Fruit fly (Drosophila melanogaster): Measurements from ENCODE around the gene Dab.

Gene Dab

DNA sequence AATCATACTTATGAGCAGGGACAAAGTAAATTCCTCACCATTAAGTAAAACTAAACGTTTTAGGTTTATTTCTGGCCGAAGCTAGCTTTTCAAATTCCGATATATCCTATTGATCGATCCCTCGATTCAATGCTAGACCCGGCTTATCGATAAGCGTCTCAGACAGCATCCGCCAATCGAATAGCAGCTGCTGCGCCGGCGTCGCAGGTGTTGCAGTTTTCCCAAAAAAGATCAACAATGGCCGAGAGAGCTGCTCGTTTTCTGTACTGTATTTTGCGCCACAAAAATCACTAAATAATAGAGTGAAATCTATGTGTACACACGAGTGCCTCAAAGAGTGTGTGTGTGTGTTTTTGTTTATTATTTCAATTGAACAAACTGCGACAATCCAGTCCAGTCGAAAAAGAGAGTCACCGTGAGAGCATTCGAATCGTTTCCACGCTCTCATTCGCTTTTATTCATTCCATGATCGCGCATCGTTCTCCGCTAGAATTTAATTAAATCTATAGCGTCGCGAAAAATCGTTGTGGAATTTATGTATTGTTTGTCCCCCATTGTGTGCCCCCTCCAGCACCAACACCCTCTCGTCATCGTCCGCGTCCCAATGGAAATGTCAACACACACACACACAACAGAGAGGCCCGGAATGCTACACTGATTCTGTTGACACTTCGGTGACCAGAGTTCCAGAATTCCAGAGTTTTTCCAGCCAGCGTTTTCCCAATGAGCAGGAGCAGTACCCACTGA is 1.7 kb downstream of the Dab start (continued):
- no peak for TF ChIP-seq HLHmδ (GFP tag; optimal IDR thresholded peaks at IDR 0.05)
- TF ChIP-seq bab2 (GFP tag; optimal IDR thresholded peaks at IDR 0.05), result no peak
- peak; percentile 19 for TF ChIP-seq pzg (GFP tag; optimal IDR thresholded peaks at IDR 0.05)
- TF ChIP-seq ci (GFP tag; IDR thresholded peaks at IDR 0.05), result peak; percentile 49; the same call in 1 of the 3 replicates
- TF ChIP-seq Dref (GFP tag; IDR thresholded peaks at IDR 0.05), result peak; percentile 72
- peak; percentile 71 for TF ChIP-seq CG13287 (GFP tag; IDR thresholded peaks at IDR 0.05; ENCODE audit: partially characterized antibody)
- TF ChIP-seq sisA (GFP tag; IDR thresholded peaks at IDR 0.05), result no peak
- TF ChIP-seq Nf-YC (tag; optimal IDR thresholded peaks at IDR 0.05), result peak; percentile 58
- TF ChIP-seq CG7928 (GFP tag; optimal IDR thresholded peaks at IDR 0.05), result no peak
- peak; percentile 76 for TF ChIP-seq ato (GFP tag; IDR thresholded peaks at IDR 0.05; ENCODE audit: partially characterized antibody)
- no peak for TF ChIP-seq CG12744 (GFP tag; optimal IDR thresholded peaks at IDR 0.05)
- TF ChIP-seq CG1647 (GFP tag; optimal IDR thresholded peaks at IDR 0.05), result no peak
- peak; percentile 60; the same call in 1 of the 3 replicates for TF ChIP-seq hb (GFP tag; IDR thresholded peaks at IDR 0.05; ENCODE audit: partially characterized antibody)
- no peak for TF ChIP-seq CG16863 (GFP tag; optimal IDR thresholded peaks at IDR 0.05)
- TF ChIP-seq zen (tag; optimal IDR thresholded peaks at IDR 0.05), result no peak
- peak; percentile 1 for TF ChIP-seq CG14710 (tag; optimal IDR thresholded peaks at IDR 0.05)
- TF ChIP-seq sna (GFP tag; IDR thresholded peaks at IDR 0.05; ENCODE audit: partially characterized antibody), result peak; percentile 40; the same call in 1 of the 2 replicates
- TF ChIP-seq unc-4 (GFP tag; IDR thresholded peaks at IDR 0.05; ENCODE audit: partially characterized antibody), result peak; percentile 47; the same call in 1 of the 2 replicates
- TF ChIP-seq Dp (GFP tag; optimal IDR thresholded peaks at IDR 0.05), result peak; percentile 76
- no peak for TF ChIP-seq schlank (tag; optimal IDR thresholded peaks at IDR 0.05)
- TF ChIP-seq CG10209 (GFP tag; optimal IDR thresholded peaks at IDR 0.05), result no peak
- 0 out of 2 replicates have a peak, but pooled peaks have one; percentile 49 for TF ChIP-seq CG11696 (GFP tag; IDR thresholded peaks at IDR 0.05)
- TF ChIP-seq CG16813 (GFP tag; IDR thresholded peaks at IDR 0.05; ENCODE audit: partially characterized antibody), result peak; percentile 54; the same call in 2 of the 3 replicates
- no peak for TF ChIP-seq bcd (GFP tag; optimal IDR thresholded peaks at IDR 0.05)
- TF ChIP-seq twi (tag; optimal IDR thresholded peaks at IDR 0.05), result peak; percentile 11
- peak; percentile 63; the same call in 3 of the 4 replicates for TF ChIP-seq Dll (GFP tag; IDR thresholded peaks at IDR 0.05; ENCODE audit: partially characterized antibody)
- peak; percentile 72 for TF ChIP-seq sens (GFP tag)
- peak; percentile 66 for TF ChIP-seq ac (GFP tag; optimal IDR thresholded peaks at IDR 0.05)
- no peak for TF ChIP-seq en (GFP tag; optimal IDR thresholded peaks at IDR 0.05)
- no peak for TF ChIP-seq Nf-YA (GFP tag; IDR thresholded peaks at IDR 0.05)
- no peak for TF ChIP-seq NC2β (GFP tag; optimal IDR thresholded peaks at IDR 0.05)
- TF ChIP-seq CG11560 (tag; IDR thresholded peaks at IDR 0.05), result peak; percentile 93
- TF ChIP-seq CG6765 (GFP tag; optimal IDR thresholded peaks at IDR 0.05), result no peak
- no peak for TF ChIP-seq CG6654 (GFP tag; optimal IDR thresholded peaks at IDR 0.05)
- peak; percentile 81 for TF ChIP-seq HLH4C (GFP tag; IDR thresholded peaks at IDR 0.05; ENCODE audit: partially characterized antibody)
- TF ChIP-seq amos (GFP tag; IDR thresholded peaks at IDR 0.05; ENCODE audit: partially characterized antibody), result peak; percentile 55
- TF ChIP-seq CG7963 (GFP tag; IDR thresholded peaks at IDR 0.05; ENCODE audit: partially characterized antibody), result peak; percentile 60; the same call in 2 of the 3 replicates
- peak; percentile 19 for TF ChIP-seq Myb (GFP tag; optimal IDR thresholded peaks at IDR 0.05)
- TF ChIP-seq gcm2 (GFP tag; optimal IDR thresholded peaks at IDR 0.05), result no peak
- no peak for TF ChIP-seq grau (tag; optimal IDR thresholded peaks at IDR 0.05)
- peak; percentile 7 for TF ChIP-seq phol (tag; optimal IDR thresholded peaks at IDR 0.05)
- TF ChIP-seq CG4854 (GFP tag; optimal IDR thresholded peaks at IDR 0.05), result no peak
- TF ChIP-seq CG8290 (GFP tag; optimal IDR thresholded peaks at IDR 0.05), result peak; percentile 28
- peak in 1 of 2 experiments; percentile 29 for TF ChIP-seq CG8290 (tag; optimal IDR thresholded peaks at IDR 0.05)
- TF ChIP-seq exex (tag; optimal IDR thresholded peaks at IDR 0.05), result no peak
- no peak for TF ChIP-seq Doc2 (GFP tag; IDR thresholded peaks at IDR 0.05)
- no peak for TF ChIP-seq CG32772 (GFP tag; IDR thresholded peaks at IDR 0.05)
- TF ChIP-seq yki (optimal IDR thresholded peaks at IDR 0.05), result no peak
- TF ChIP-seq dati (GFP tag; IDR thresholded peaks at IDR 0.05), result no peak
